Worm (Caenorhabditis elegans) whole organism, early embryonic: ENCODE results near the gene K02F6.8.

Experiments used
- B0310.2 ChIP-seq: sonication (generic microtip); optimal IDR thresholded peaks from 2 replicates; lab custom pipeline; 2016; ENCODE audit warnings: mild to moderate bottlenecking, missing genetic modification characterization, missing compliant biosample characterization
- F13C5.2 ChIP-seq: sonication (generic microtip); optimal IDR thresholded peaks from 2 replicates; lab custom pipeline; 2017; ENCODE audit warnings: mild to moderate bottlenecking, missing genetic modification characterization, inconsistent platforms, missing compliant biosample characterization
- aly-1 ChIP-seq: sonication (generic microtip); optimal IDR thresholded peaks from 2 replicates; lab custom pipeline; 2016; ENCODE audit warnings: missing genetic modification characterization, missing compliant biosample characterization
- ama-1 ChIP-seq: fragments of 150-350 bp; optimal IDR thresholded peaks from 2 replicates; lab custom pipeline; 2014
- ceh-13 ChIP-seq: fragments of 200-800 bp; sonication (Bioruptor generic); optimal IDR thresholded peaks from 2 replicates; lab custom pipeline; 2018; ENCODE audit warnings: mild to moderate bottlenecking, missing genetic modification characterization, missing compliant biosample characterization
- ceh-36 ChIP-seq: sonication (generic microtip); optimal IDR thresholded peaks from 2 replicates; lab custom pipeline; 2016; ENCODE audit warnings: missing genetic modification characterization, inconsistent platforms, missing compliant biosample characterization
- ets-7 ChIP-seq: sonication (generic microtip); optimal IDR thresholded peaks from 2 replicates; lab custom pipeline; 2016; ENCODE audit warnings: missing genotype, missing genetic modification characterization, missing compliant biosample characterization
- flt-1 ChIP-seq: fragments of 200-800 bp; sonication (Bioruptor generic); IDR thresholded peaks from 2 replicates; pipeline ENCODE4 v1.3.6; 2022; ENCODE audit warnings: missing genetic modification characterization, missing compliant biosample characterization
- hmbx-1 ChIP-seq: sonication (generic microtip); optimal IDR thresholded peaks from 2 replicates; lab custom pipeline; 2016; ENCODE audit warnings: mild to moderate bottlenecking, missing genetic modification characterization, missing compliant biosample characterization
- hmg-4 ChIP-seq: fragments of 200-800 bp; sonication (Bioruptor generic); optimal IDR thresholded peaks from 2 replicates; lab custom pipeline; 2018; ENCODE audit warnings: mild to moderate bottlenecking, missing genetic modification characterization, missing compliant biosample characterization
- hnd-1 ChIP-seq: sonication (generic microtip); optimal IDR thresholded peaks from 2 replicates; lab custom pipeline; 2016; ENCODE audit warnings: missing genetic modification characterization, missing compliant biosample characterization
- pes-1 ChIP-seq: fragments of 200-800 bp; sonication (Bioruptor generic); IDR thresholded peaks from 2 replicates; pipeline ENCODE4 v1.3.6; 2022; ENCODE audit warnings: missing genetic modification reagents, missing genetic modification characterization, missing compliant biosample characterization
- scrt-1 ChIP-seq: fragments of 200-800 bp; sonication (Bioruptor generic); IDR thresholded peaks from 2 replicates; pipeline ENCODE4 v1.3.6; 2022; ENCODE audit warnings: missing genetic modification characterization, missing compliant biosample characterization
- sea-1 ChIP-seq: fragments of 200-800 bp; sonication (Bioruptor generic); conservative IDR thresholded peaks from 2 replicates; pipeline ENCODE4 v1.3.6; 2022; ENCODE audit warnings: missing genetic modification characterization, missing compliant biosample characterization
- tbx-11 ChIP-seq: fragments of 200-800 bp; sonication (Bioruptor generic); IDR thresholded peaks from 2 replicates; pipeline ENCODE4 v1.3.6; 2022; ENCODE audit warnings: missing genetic modification characterization, missing compliant biosample characterization
- tbx-37 ChIP-seq: fragments of 200-800 bp; sonication (Bioruptor generic); conservative IDR thresholded peaks from 2 replicates; pipeline ENCODE4 v1.3.6; 2022; ENCODE audit warnings: missing genetic modification reagents, missing genetic modification characterization, missing compliant biosample characterization
- tra-4 ChIP-seq: sonication (generic microtip); optimal IDR thresholded peaks from 2 replicates; lab custom pipeline; 2017; ENCODE audit warnings: missing genetic modification characterization, missing compliant biosample characterization

The K02F6.8 gene

DNA sequence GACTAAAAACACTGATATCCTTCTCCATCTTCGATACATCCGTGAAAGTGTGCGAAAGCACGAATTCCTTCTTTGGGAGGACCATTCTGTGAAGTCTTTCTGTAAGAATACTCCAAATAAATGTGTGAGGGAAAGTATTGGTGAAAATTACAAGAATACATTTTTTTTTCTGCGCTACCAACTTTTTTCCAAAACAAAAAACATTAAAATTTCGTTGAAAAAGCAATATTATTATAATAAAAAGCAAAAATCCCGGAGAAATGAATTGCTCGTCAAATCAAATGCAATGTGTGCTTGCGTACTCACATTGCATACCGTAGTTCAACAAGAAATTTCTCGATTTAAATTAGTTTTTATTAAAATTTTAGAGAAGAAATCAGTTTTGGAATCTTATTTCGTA is 12.9 kb downstream of the K02F6.8 start, which contains the start of gene bath-13:
Gene bath-13, minus strand, starts transcription at position 101 of the 400 bp plus-strand sequence.
- no peak for TF ChIP-seq ceh-13 (GFP tag; lab: Kevin White, UChicago)
- no peak for TF ChIP-seq aly-1 (tag; lab: Kevin White, UChicago)
- TF ChIP-seq pes-1: no peak
- TF ChIP-seq hmg-4 (GFP tag; lab: Kevin White, UChicago): no peak
- TF ChIP-seq hmbx-1 (tag; lab: Kevin White, UChicago): no peak
- TF ChIP-seq ets-7 (tag; lab: Kevin White, UChicago): no peak
- TF ChIP-seq flt-1 (GFP tag; lab: Robert Waterston, UW): no peak

DNA sequence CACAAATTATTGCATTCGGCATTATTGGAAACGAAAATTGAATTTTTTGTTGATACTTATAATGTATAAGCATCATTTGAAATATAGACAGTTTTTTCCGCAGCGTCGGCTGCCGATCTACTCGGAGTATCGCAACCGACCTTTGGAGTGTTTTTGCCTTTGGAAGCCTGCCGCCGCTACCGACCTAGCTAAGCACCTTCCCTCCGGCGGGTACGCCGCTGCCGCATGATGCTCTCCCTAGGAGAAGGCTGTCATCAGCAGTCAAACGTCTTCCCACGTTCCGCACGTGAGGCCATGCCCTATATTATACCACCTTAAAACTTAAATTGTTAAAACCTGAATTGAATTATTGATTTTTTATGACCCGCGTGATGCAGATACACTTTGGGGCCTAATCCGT is 16.4 kb downstream of the K02F6.8 start:
- no peak for TF ChIP-seq tbx-37 (GFP tag; lab: Robert Waterston, UW)
- TF ChIP-seq ceh-13 (GFP tag; lab: Kevin White, UChicago): no peak
- TF ChIP-seq scrt-1 (GFP tag; lab: Robert Waterston, UW): no peak
- TF ChIP-seq hmbx-1 (tag; lab: Kevin White, UChicago): no peak
- no peak for TF ChIP-seq tbx-11 (GFP tag; lab: Robert Waterston, UW)
- no peak for TF ChIP-seq aly-1 (tag; lab: Kevin White, UChicago)
- TF ChIP-seq hnd-1 (tag; lab: Kevin White, UChicago): no peak
- no peak for TF ChIP-seq sea-1
- TF ChIP-seq ceh-36 (tag; lab: Kevin White, UChicago): no peak
- no peak for TF ChIP-seq ama-1

DNA sequence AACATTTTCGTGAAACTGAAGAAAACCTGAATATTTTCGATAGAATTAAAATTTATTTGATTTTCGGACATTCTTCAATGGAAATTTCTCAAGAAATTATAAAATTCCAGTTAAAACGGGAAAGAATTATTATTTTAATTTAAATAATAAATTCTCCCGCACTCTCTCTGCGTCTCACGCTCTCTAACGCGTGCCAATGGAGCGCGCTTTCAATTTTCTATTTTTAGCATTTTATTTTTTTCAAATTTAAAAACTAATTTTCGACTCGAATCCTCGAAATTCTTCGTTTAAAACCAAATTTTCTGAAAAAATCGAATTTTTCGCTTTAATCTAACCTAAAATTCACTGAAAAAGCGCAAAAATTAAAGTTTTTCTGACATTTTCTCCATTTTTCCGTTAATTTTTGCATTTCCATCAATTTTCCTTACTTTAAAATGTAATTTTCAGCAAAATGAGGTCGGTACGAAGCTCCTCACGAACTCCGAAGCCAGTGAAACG is 30.4 kb downstream of the K02F6.8 start, which contains the start of gene gbas-1:
Gene gbas-1, plus strand, starts transcription at position 448 of the 498 bp plus-strand sequence.
- no peak for TF ChIP-seq tra-4 (tag; lab: Kevin White, UChicago)
- TF ChIP-seq ceh-36 (tag; lab: Kevin White, UChicago): no peak
- TF ChIP-seq ama-1: no peak
- no peak for TF ChIP-seq tbx-11 (GFP tag; lab: Robert Waterston, UW)
- no peak for TF ChIP-seq ets-7 (tag; lab: Kevin White, UChicago)
- no peak for TF ChIP-seq tbx-37 (GFP tag; lab: Robert Waterston, UW)
- TF ChIP-seq hnd-1 (tag; lab: Kevin White, UChicago): no peak
- no peak for TF ChIP-seq F13C5.2
- no peak for TF ChIP-seq ceh-13 (GFP tag; lab: Kevin White, UChicago)
- TF ChIP-seq scrt-1 (GFP tag; lab: Robert Waterston, UW): no peak
- no peak for TF ChIP-seq aly-1 (tag; lab: Kevin White, UChicago)
- no peak for TF ChIP-seq B0310.2 (tag; lab: Kevin White, UChicago)
- no peak for TF ChIP-seq hmbx-1 (tag; lab: Kevin White, UChicago)

DNA sequence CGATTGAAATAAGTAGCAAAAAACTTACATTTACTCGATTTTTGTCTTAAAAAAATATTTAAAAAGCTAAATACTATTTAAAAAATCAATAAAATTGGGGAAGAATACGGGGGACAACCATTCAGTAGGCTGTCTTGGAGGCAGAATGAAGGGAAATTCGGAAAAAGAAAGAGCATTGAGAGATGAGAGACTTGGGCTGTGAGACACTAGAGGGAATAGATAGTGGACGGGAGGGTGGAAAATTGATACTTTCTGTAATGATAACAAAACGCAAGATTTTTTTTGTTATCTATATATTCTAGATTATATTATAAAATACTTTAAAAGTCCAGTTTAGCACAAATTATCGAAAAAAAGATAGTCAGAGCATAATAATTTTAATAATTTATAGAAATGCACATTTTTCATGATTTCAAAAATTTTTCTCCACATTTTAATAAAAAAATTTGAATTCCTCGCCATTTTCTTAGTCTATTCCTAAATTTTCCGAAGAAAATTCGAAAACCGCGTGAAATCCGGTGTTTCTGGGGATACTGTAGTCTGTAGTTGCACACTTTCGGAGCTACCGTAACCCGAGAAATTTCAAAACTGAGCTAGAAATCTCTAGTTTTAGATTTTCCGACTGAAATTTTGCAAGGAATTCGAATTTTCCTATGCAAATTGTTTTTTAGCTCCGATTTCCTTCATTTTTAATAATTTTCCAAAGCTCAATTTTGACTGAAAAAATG is 31.0 kb downstream of the K02F6.8 start:
- no peak for TF ChIP-seq tbx-37 (GFP tag; lab: Robert Waterston, UW)

DNA sequence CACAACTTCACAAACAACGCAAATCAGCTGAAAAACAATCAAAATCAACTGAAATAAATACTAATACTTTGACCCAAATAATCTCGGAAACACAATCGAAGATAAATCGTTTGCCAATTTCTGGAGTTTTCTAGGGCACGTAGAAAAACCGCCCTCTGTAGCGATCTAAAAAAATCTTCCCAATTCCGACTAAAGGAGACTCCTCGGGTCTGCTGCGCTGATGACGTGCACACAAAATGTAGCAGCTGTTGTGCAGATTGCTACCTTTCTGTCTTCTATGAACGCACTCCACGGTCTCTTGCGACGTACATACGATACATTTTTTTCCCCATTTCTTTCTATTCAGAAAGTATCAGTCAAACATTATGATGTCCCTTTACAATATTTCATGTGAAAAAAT is 46.5 kb downstream of the K02F6.8 start, which contains the start of gene F53G2.1:
Gene F53G2.1, plus strand, starts transcription at position 301 of the 400 bp plus-strand sequence.
- TF ChIP-seq hmg-4 (GFP tag; lab: Kevin White, UChicago) (no peak), ama-1 (no peak), tbx-11 (GFP tag; lab: Robert Waterston, UW) (no peak), scrt-1 (GFP tag; lab: Robert Waterston, UW) (no peak), hmbx-1 (tag; lab: Kevin White, UChicago) (no peak), ets-7 (tag; lab: Kevin White, UChicago) (no peak), tbx-37 (GFP tag; lab: Robert Waterston, UW) (no peak), tra-4 (tag; lab: Kevin White, UChicago) (no peak), aly-1 (tag; lab: Kevin White, UChicago) (no peak), ceh-36 (tag; lab: Kevin White, UChicago) (no peak), B0310.2 (tag; lab: Kevin White, UChicago) (no peak), F13C5.2 (no peak), sea-1 (no peak), flt-1 (GFP tag; lab: Robert Waterston, UW) (no peak), hnd-1 (tag; lab: Kevin White, UChicago) (no peak), pes-1 (no peak)

DNA sequence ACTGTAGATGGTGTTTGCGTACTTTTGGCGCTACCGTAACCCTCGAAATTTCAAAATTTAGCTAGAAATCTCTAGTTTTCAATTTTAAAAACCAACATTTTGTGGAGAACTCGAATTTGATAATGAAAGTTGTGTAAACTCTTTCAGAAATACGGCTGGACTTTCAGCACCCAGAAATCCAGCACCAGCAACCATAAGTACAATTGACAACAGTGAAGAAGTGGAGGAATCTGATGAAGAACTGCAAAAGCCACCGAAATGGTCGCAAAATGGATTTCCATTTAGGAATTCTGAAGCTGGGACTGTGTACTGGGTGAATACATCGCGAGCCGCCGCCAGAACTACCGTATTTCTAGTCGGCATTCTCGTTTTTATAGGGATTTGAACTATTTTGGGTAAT is 51.3 kb downstream of the K02F6.8 start, which contains the start of gene F53G2.13:
Gene F53G2.13, plus strand, starts transcription at position 301 of the 400 bp plus-strand sequence.
- TF ChIP-seq F13C5.2: no peak
- no peak for TF ChIP-seq hmg-4 (GFP tag; lab: Kevin White, UChicago)
- no peak for TF ChIP-seq ets-7 (tag; lab: Kevin White, UChicago)
- no peak for TF ChIP-seq sea-1
- TF ChIP-seq scrt-1 (GFP tag; lab: Robert Waterston, UW): no peak
- no peak for TF ChIP-seq flt-1 (GFP tag; lab: Robert Waterston, UW)
- no peak for TF ChIP-seq ceh-36 (tag; lab: Kevin White, UChicago)
- TF ChIP-seq pes-1: no peak
- TF ChIP-seq B0310.2 (tag; lab: Kevin White, UChicago): no peak
- no peak for TF ChIP-seq hnd-1 (tag; lab: Kevin White, UChicago)
- TF ChIP-seq tbx-37 (GFP tag; lab: Robert Waterston, UW): no peak
- no peak for TF ChIP-seq ama-1
- no peak for TF ChIP-seq tbx-11 (GFP tag; lab: Robert Waterston, UW)
